Fruit fly (Drosophila melanogaster): ENCODE results near the gene RecQ5.

RecQ5 gene

dm6 chr3L:14665802-14666351 is 34.0 kb upstream of the RecQ5 start (continued):
- TF ChIP-seq CG30403 (GFP tag; optimal IDR thresholded peaks at IDR 0.05) (peak; percentile 87), Dp (GFP tag; optimal IDR thresholded peaks at IDR 0.05) (no peak), Taf1 (GFP tag; IDR thresholded peaks at IDR 0.05) (peak; percentile 62; the same call in 1 of the 2 replicates), NC2β (GFP tag; optimal IDR thresholded peaks at IDR 0.05) (peak; percentile 86), CG6272 (GFP tag; IDR thresholded peaks at IDR 0.05) (peak; percentile 57; the same call in 1 of the 2 replicates), NfI (GFP tag; optimal IDR thresholded peaks at IDR 0.05) (peak; percentile 86), CG2202 (tag; optimal IDR thresholded peaks at IDR 0.05) (peak; percentile 85), pzg (GFP tag; optimal IDR thresholded peaks at IDR 0.05) (no peak), HLH3B (GFP tag; IDR thresholded peaks at IDR 0.05) (peak; percentile 89), sim (GFP tag; IDR thresholded peaks at IDR 0.05) (peak; percentile 58; the same call in 1 of the 2 replicates), CG6175 (GFP tag; IDR thresholded peaks at IDR 0.05) (peak; percentile 69; the same call in 1 of the 3 replicates), cwo (GFP tag; optimal IDR thresholded peaks at IDR 0.05) (peak; percentile 76), CG11093 (GFP tag; IDR thresholded peaks at IDR 0.05) (peak; percentile 78; the same call in 2 of the 3 replicates), Ada2b (GFP tag; IDR thresholded peaks at IDR 0.05) (peak; percentile 79), CG8478 (optimal IDR thresholded peaks at IDR 0.05) (no peak), Sry-δ (GFP tag; optimal IDR thresholded peaks at IDR 0.05) (peak; percentile 50), ERR (GFP tag; optimal IDR thresholded peaks at IDR 0.05) (peak; percentile 79), Nf-YC (tag; optimal IDR thresholded peaks at IDR 0.05) (peak; percentile 73), Elba2 (GFP tag; optimal IDR thresholded peaks at IDR 0.05) (peak; percentile 23), knrl (GFP tag; IDR thresholded peaks at IDR 0.05; ENCODE audit: partially characterized antibody) (no peak), CG2116 (GFP tag; optimal IDR thresholded peaks at IDR 0.05) (peak; percentile 44), CHES-1-like (GFP tag; optimal IDR thresholded peaks at IDR 0.05) (peak; percentile 86), CG6683 (GFP tag; optimal IDR thresholded peaks at IDR 0.05) (peak; percentile 78), bbx (GFP tag; IDR thresholded peaks at IDR 0.05; ENCODE audit: partially characterized antibody) (0 out of 2 replicates have a peak, but pooled peaks have one; percentile 11), vvl (GFP tag; IDR thresholded peaks at IDR 0.05) (peak; percentile 93), CG3281 (GFP tag; optimal IDR thresholded peaks at IDR 0.05) (peak; percentile 85), Poxn (GFP tag; IDR thresholded peaks at IDR 0.05) (0 out of 2 replicates have a peak, but pooled peaks have one; percentile 13), hkb (optimal IDR thresholded peaks at IDR 0.05) (no peak), hkb (GFP tag; IDR thresholded peaks at IDR 0.05) (peak; percentile 90), Six4 (GFP tag; optimal IDR thresholded peaks at IDR 0.05) (peak; percentile 88), Med (GFP tag) (peak; percentile 99), CG4707 (GFP tag; optimal IDR thresholded peaks at IDR 0.05) (peak; percentile 86), maf-S (GFP tag; optimal IDR thresholded peaks at IDR 0.05) (peak; percentile 82), CG15269 (tag; optimal IDR thresholded peaks at IDR 0.05) (peak; percentile 91), CG14441 (GFP tag; IDR thresholded peaks at IDR 0.05) (peak; percentile 85), CG17385 (GFP tag; optimal IDR thresholded peaks at IDR 0.05) (peak; percentile 86), tio (GFP tag; optimal IDR thresholded peaks at IDR 0.05) (peak; percentile 82), CG11085 (GFP tag; IDR thresholded peaks at IDR 0.05) (peak; percentile 58), croc (GFP tag; conservative IDR thresholded peaks at IDR 0.05) (peak; percentile 79), slp2 (GFP tag; optimal IDR thresholded peaks at IDR 0.05) (peak; percentile 88), dm (GFP tag; optimal IDR thresholded peaks at IDR 0.05) (peak; percentile 83), CG6254 (GFP tag; optimal IDR thresholded peaks at IDR 0.05) (peak; percentile 89), CG16815 (GFP tag; optimal IDR thresholded peaks at IDR 0.05) (peak; percentile 83), Dip2 (GFP tag; IDR thresholded peaks at IDR 0.05) (no peak), NFAT (GFP tag; IDR thresholded peaks at IDR 0.05) (peak; percentile 76), zf30C (GFP tag; optimal IDR thresholded peaks at IDR 0.05) (peak; percentile 84), CG9797 (GFP tag; optimal IDR thresholded peaks at IDR 0.05) (peak; percentile 25), dan (GFP tag; IDR thresholded peaks at IDR 0.05) (peak; percentile 62; the same call in 1 of the 2 replicates), CG42726 (GFP tag; IDR thresholded peaks at IDR 0.05; ENCODE audit: partially characterized antibody) (no peak), vnd (GFP tag; IDR thresholded peaks at IDR 0.05; ENCODE audit: partially characterized antibody) (no peak), CG6765 (GFP tag; optimal IDR thresholded peaks at IDR 0.05) (peak; percentile 66)
